Worm (Caenorhabditis elegans): Measurements from ENCODE around the gene trcs-2.

ce11 chrII:8684824-8685223, 37.5 kb upstream of the trcs-2 start, which contains the start of gene hgap-2:
- TF ChIP-seq flt-1 (GFP tag; IDR thresholded peaks at IDR 0.05) (no peak), ref-1 (GFP tag; conservative IDR thresholded peaks at IDR 0.05) (no peak), cog-1 (tag; optimal IDR thresholded peaks at IDR 0.05) (no peak), ztf-23 (GFP tag; IDR thresholded peaks at IDR 0.05) (no peak)

Data from whole organism, midembryonic.